Worm (Caenorhabditis elegans): ENCODE results near the gene hphd-1.

DNA sequence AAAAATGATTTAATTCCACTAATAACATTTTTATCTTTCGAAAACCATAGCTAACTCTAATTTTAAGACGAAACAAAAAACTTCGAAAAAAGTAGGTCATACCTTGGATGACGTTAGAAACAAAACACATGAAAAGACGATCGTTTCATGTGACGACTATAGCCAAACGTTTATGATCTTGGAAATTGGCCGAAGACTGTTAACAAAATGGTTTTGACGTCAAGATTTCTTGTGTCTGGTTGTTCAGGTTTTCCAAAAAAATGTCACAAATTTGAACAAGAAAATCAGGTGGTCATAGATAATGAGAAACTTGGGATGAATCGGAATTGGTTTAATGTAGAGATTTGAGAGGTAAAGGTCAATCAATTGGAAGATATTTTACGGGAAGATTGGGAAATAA, 6.9 kb upstream of the hphd-1 start:
- TF ChIP-seq elt-2 (tag; optimal IDR thresholded peaks at IDR 0.05) (no peak), nhr-11 (tag; optimal IDR thresholded peaks at IDR 0.05) (no peak), nhr-237 (tag; optimal IDR thresholded peaks at IDR 0.05) (no peak), elt-3 (tag; optimal IDR thresholded peaks at IDR 0.05) (peak in 1 of 6 experiments; percentile 48), ces-1 (GFP tag; optimal IDR thresholded peaks at IDR 0.05) (no peak), pqm-1 (tag; optimal IDR thresholded peaks at IDR 0.05) (no peak), aly-2 (tag; optimal IDR thresholded peaks at IDR 0.05) (no peak), sox-4 (tag; optimal IDR thresholded peaks at IDR 0.05) (no peak), unc-62 (GFP tag; optimal IDR thresholded peaks at IDR 0.05) (no peak), zag-1 (tag; optimal IDR thresholded peaks at IDR 0.05) (no peak), fos-1 (tag; optimal IDR thresholded peaks at IDR 0.05) (no peak)
